Worm (Caenorhabditis elegans) whole organism, L1 larva: Measurements from ENCODE around the gene T24C12.4.

Experiments
- aha-1 ChIP-seq: fragments of 150-350 bp; optimal IDR thresholded peaks from 2 replicates; lab custom pipeline; 2014; ENCODE audit warnings: missing biosample characterization, missing genetic modification characterization
- egl-13 ChIP-seq: sonication (generic microtip); optimal IDR thresholded peaks from 2 replicates; lab custom pipeline; 2016; ENCODE audit warnings: missing genotype, missing genetic modification reagents, missing genetic modification characterization, missing compliant biosample characterization
- elt-2 ChIP-seq: sonication (generic microtip); optimal IDR thresholded peaks from 2 replicates; lab custom pipeline; 2016; ENCODE audit warnings: missing genetic modification characterization, mild to moderate bottlenecking, inconsistent platforms, missing compliant biosample characterization, missing genetic modification reagents
- elt-3 ChIP-seq, 6 experiments: fragments of 150-350 bp in 1 of 6; sonication (generic microtip); optimal IDR thresholded peaks; 2 replicates each; lab custom pipeline; 2017 to 2018; ENCODE audit warnings: missing biosample characterization in 6 of 6, missing genetic modification characterization in 6 of 6, inconsistent platforms in 1 of 6
- hlh-4 ChIP-seq: sonication (generic microtip); optimal IDR thresholded peaks from 2 replicates; lab custom pipeline; 2016; ENCODE audit warnings: mild to moderate bottlenecking, missing genetic modification characterization, missing compliant biosample characterization
- lin-13 ChIP-seq: fragments of 150-350 bp; optimal IDR thresholded peaks from 2 replicates; lab custom pipeline; 2014; ENCODE audit warnings: missing biosample characterization, missing genetic modification reagents, missing genetic modification characterization
- mef-2 ChIP-seq: fragments of 150-350 bp; optimal IDR thresholded peaks from 2 replicates; lab custom pipeline; 2014; ENCODE audit warnings: missing biosample characterization, missing genetic modification characterization
- nhr-28 ChIP-seq: fragments of 150-350 bp; optimal IDR thresholded peaks from 2 replicates; lab custom pipeline; 2014; ENCODE audit warnings: missing biosample characterization, missing genetic modification characterization
- nhr-76 ChIP-seq: sonication (generic microtip); optimal IDR thresholded peaks from 2 replicates; lab custom pipeline; 2017; ENCODE audit warnings: missing biosample characterization, missing genetic modification characterization
- nhr-85 ChIP-seq: sonication (generic microtip); peaks from one replicate; lab custom pipeline; 2016; ENCODE audit warnings: missing genetic modification characterization, inconsistent platforms, missing compliant biosample characterization
- sptf-1 ChIP-seq: fragments of 150-350 bp; optimal IDR thresholded peaks from 2 replicates; lab custom pipeline; 2014; ENCODE audit warnings: missing biosample characterization, missing genetic modification characterization
- tlp-1 ChIP-seq: fragments of 150-350 bp; optimal IDR thresholded peaks from 2 replicates; lab custom pipeline; 2014; ENCODE audit warnings: missing biosample characterization, missing genetic modification characterization
- ztf-11 ChIP-seq, 2 experiments: sonication (generic microtip); optimal IDR thresholded peaks; 2 replicates each; lab custom pipeline; 2016 to 2017; ENCODE audit warnings: missing genetic modification characterization in 2 of 2, missing biosample characterization in 1 of 2, missing compliant biosample characterization in 1 of 2

Gene T24C12.4

ce11 chrX:2163084-2163483 is 41.8 kb downstream of the T24C12.4 start, which contains the start of gene pdf-2:
TSS of gene pdf-2 (plus strand) at chrX:2163384.
- TF ChIP-seq lin-13, result no peak
- no peak for TF ChIP-seq mef-2 (tag; lab: Kevin White, UChicago)
- TF ChIP-seq ztf-11 (tag; optimal IDR thresholded peaks at IDR 0.05; lab: Kevin White, UChicago), result no peak
- no peak for TF ChIP-seq tlp-1 (tag; lab: Kevin White, UChicago)
- TF ChIP-seq nhr-76 (tag; lab: Kevin White, UChicago), result no peak
- TF ChIP-seq egl-13 (tag; lab: Kevin White, UChicago), result no peak
- TF ChIP-seq hlh-4 (tag; lab: Kevin White, UChicago), result no peak
- no peak for TF ChIP-seq aha-1 (tag; lab: Kevin White, UChicago)
- no peak for TF ChIP-seq sptf-1 (tag; lab: Kevin White, UChicago)

DNA sequence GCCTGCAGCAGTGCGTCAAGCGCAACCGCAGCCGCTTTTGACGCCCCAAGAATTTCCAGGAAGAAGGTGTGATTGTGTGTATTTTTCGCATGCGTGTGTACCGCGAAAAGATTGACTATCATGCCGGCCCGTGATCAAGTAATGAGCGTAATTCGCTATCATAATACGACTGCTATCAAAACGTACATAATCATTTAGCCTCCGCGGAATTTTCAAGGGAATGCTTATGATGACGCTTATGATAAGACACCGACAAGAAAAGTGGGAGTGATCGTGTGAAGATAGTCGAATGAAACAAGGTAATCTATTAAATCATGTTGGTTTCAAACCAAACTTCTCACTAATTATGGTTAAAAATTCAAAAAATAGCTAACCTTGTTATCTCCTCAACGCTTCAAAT is 47.0 kb downstream of the T24C12.4 start:
- TF ChIP-seq elt-2 (peak; percentile 78), nhr-28 (tag; lab: Kevin White, UChicago) (no peak), elt-3 (tag; optimal IDR thresholded peaks at IDR 0.05; lab: Kevin White, UChicago) (peak in 1 of 6 experiments; percentile 50), nhr-85 (tag; lab: Kevin White, UChicago) (peak; percentile 36)
- TF ChIP-seq, all 84 proteins: peak for 3
